Fruit fly (Drosophila melanogaster): Measurements from ENCODE around the gene Nbr.

The Nbr gene

DNA sequence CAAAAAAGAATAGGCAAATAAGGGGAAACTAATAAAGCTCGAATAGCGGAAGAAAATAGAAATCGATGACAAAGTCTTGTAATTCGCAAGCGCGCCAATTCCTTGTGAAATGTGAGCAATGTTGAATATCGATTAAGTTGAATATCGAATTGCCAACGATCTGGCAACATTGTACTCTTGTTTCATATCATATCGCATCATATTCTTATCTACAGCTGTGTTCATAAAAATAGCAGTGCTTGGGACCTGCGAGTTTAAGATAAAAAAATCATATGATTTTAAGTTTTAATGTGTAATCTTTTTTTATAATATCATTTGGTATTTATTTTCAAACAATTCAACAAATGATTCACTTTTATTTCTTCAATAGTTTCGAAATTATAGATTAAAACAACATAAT, 13.8 kb downstream of the Nbr start (continued):
- peak; percentile 10 for TF ChIP-seq Hsf (GFP tag; optimal IDR thresholded peaks at IDR 0.05)
- TF ChIP-seq CG9797 (GFP tag; optimal IDR thresholded peaks at IDR 0.05): no peak
- no peak for TF ChIP-seq en (GFP tag; optimal IDR thresholded peaks at IDR 0.05)
- TF ChIP-seq lmd (GFP tag; IDR thresholded peaks at IDR 0.05): peak; percentile 41; the same call in 1 of the 2 replicates
- TF ChIP-seq CG34224 (GFP tag; IDR thresholded peaks at IDR 0.05; ENCODE audit: partially characterized antibody): peak; percentile 80
- TF ChIP-seq gsb (GFP tag; IDR thresholded peaks at IDR 0.05): no peak
- TF ChIP-seq tgo (GFP tag; IDR thresholded peaks at IDR 0.05): peak; percentile 42; the same call in 1 of the 3 replicates
- 0 out of 2 replicates have a peak, but pooled peaks have one; percentile 10 for TF ChIP-seq sens-2 (GFP tag; IDR thresholded peaks at IDR 0.05)
- peak; percentile 72 for TF ChIP-seq CG6791 (GFP tag; IDR thresholded peaks at IDR 0.05; ENCODE audit: partially characterized antibody)
- no peak for TF ChIP-seq Atf3 (GFP tag; optimal IDR thresholded peaks at IDR 0.05)
- no peak for TF ChIP-seq Hmx (GFP tag; optimal IDR thresholded peaks at IDR 0.05)
- peak; percentile 59 for TF ChIP-seq CG30020 (tag; optimal IDR thresholded peaks at IDR 0.05)
- peak; percentile 35 for TF ChIP-seq fd96Cb (tag; optimal IDR thresholded peaks at IDR 0.05)
- TF ChIP-seq HLH54F (GFP tag; optimal IDR thresholded peaks at IDR 0.05): no peak
- TF ChIP-seq zen2 (GFP tag; IDR thresholded peaks at IDR 0.05; ENCODE audit: partially characterized antibody): peak; percentile 73; the same call in 1 of the 3 replicates
- TF ChIP-seq fu2 (GFP tag; optimal IDR thresholded peaks at IDR 0.05): no peak
- TF ChIP-seq CG11398 (GFP tag; optimal IDR thresholded peaks at IDR 0.05): no peak
- no peak; the same call in 1 of the 2 replicates for TF ChIP-seq Ptx1 (GFP tag; IDR thresholded peaks at IDR 0.05)
- peak; percentile 47 for TF ChIP-seq Sox100B (GFP tag; optimal IDR thresholded peaks at IDR 0.05)
- peak; percentile 35; the same call in 2 of the 3 replicates for TF ChIP-seq CG14860 (GFP tag; IDR thresholded peaks at IDR 0.05; ENCODE audit: partially characterized antibody)
- no peak for TF ChIP-seq pnt (GFP tag; optimal IDR thresholded peaks at IDR 0.05)
- peak; percentile 67 for TF ChIP-seq Meics (GFP tag; optimal IDR thresholded peaks at IDR 0.05)
- TF ChIP-seq Side (GFP tag; optimal IDR thresholded peaks at IDR 0.05): no peak
- TF ChIP-seq Doc2 (GFP tag; IDR thresholded peaks at IDR 0.05): no peak
- no peak for TF ChIP-seq ro (GFP tag; IDR thresholded peaks at IDR 0.05)
- TF ChIP-seq Rfx (GFP tag; IDR thresholded peaks at IDR 0.05): peak; percentile 74
- TF ChIP-seq HLH4C (GFP tag; IDR thresholded peaks at IDR 0.05; ENCODE audit: partially characterized antibody): peak; percentile 76
- TF ChIP-seq gro (GFP tag; optimal IDR thresholded peaks at IDR 0.05): no peak
- TF ChIP-seq CG5953 (GFP tag; IDR thresholded peaks at IDR 0.05): no peak
- TF ChIP-seq ttk (GFP tag; IDR thresholded peaks at IDR 0.05): no peak
- TF ChIP-seq lab (GFP tag; optimal IDR thresholded peaks at IDR 0.05): no peak
- TF ChIP-seq lilli (GFP tag; optimal IDR thresholded peaks at IDR 0.05): peak; percentile 47
- TF ChIP-seq dati (GFP tag; IDR thresholded peaks at IDR 0.05): no peak
- TF ChIP-seq yki (optimal IDR thresholded peaks at IDR 0.05): no peak
- TF ChIP-seq CG1647 (GFP tag; optimal IDR thresholded peaks at IDR 0.05): no peak
- peak; percentile 45; the same call in 1 of the 3 replicates for TF ChIP-seq CG16813 (GFP tag; IDR thresholded peaks at IDR 0.05; ENCODE audit: partially characterized antibody)
- TF ChIP-seq tio (GFP tag; optimal IDR thresholded peaks at IDR 0.05): peak; percentile 26
- TF ChIP-seq Opbp (GFP tag; IDR thresholded peaks at IDR 0.05; ENCODE audit: partially characterized antibody): peak; percentile 74
- TF ChIP-seq Sin3A (optimal IDR thresholded peaks at IDR 0.05): no peak
- TF ChIP-seq Stat92E (GFP tag; optimal IDR thresholded peaks at IDR 0.05): no peak
- peak; percentile 58 for TF ChIP-seq CG10979 (tag; optimal IDR thresholded peaks at IDR 0.05)
- peak; percentile 77 for TF ChIP-seq unc-4 (GFP tag; IDR thresholded peaks at IDR 0.05; ENCODE audit: partially characterized antibody)
- TF ChIP-seq CG9932 (GFP tag; IDR thresholded peaks at IDR 0.05): peak; percentile 77
- TF ChIP-seq CG6175 (GFP tag; IDR thresholded peaks at IDR 0.05): no peak
- peak in 1 of 2 experiments; percentile 10 for TF ChIP-seq crp (GFP tag; optimal IDR thresholded peaks at IDR 0.05)
- no peak for TF ChIP-seq Lpt (GFP tag; optimal IDR thresholded peaks at IDR 0.05)
- no peak for TF ChIP-seq croc (GFP tag; conservative IDR thresholded peaks at IDR 0.05)
- no peak for TF ChIP-seq ara (GFP tag; IDR thresholded peaks at IDR 0.05)
- TF ChIP-seq CG11723 (GFP tag; optimal IDR thresholded peaks at IDR 0.05): no peak
- TF ChIP-seq cwo (GFP tag; optimal IDR thresholded peaks at IDR 0.05): no peak
- TF ChIP-seq CG12391 (tag; optimal IDR thresholded peaks at IDR 0.05): peak; percentile 74
